Fruit fly (Drosophila melanogaster): Measurements from ENCODE around the gene GMF.

GMF gene

dm6 chr2L:16257227-16258071, 45.3 kb downstream of the GMF start, which contains the start of the genes PRL-1 and EndoGI (continued):
- TF ChIP-seq psq (GFP tag; optimal IDR thresholded peaks at IDR 0.05) (peak; percentile 36), CG32772 (GFP tag; IDR thresholded peaks at IDR 0.05) (peak; percentile 20; the same call in 1 of the 2 replicates), CG2202 (tag; optimal IDR thresholded peaks at IDR 0.05) (no peak), CG6683 (GFP tag; optimal IDR thresholded peaks at IDR 0.05) (peak; percentile 67), Sin3A (optimal IDR thresholded peaks at IDR 0.05) (peak; percentile 20), Chrac-16 (GFP tag; optimal IDR thresholded peaks at IDR 0.05) (peak; percentile 49), Dp (GFP tag; optimal IDR thresholded peaks at IDR 0.05) (peak; percentile 48), wek (GFP tag; optimal IDR thresholded peaks at IDR 0.05) (peak; percentile 54), HmgZ (tag; optimal IDR thresholded peaks at IDR 0.05) (peak; percentile 36), CG4820 (GFP tag; optimal IDR thresholded peaks at IDR 0.05) (peak; percentile 36), CG6689 (GFP tag; IDR thresholded peaks at IDR 0.05) (peak; percentile 83; the same call in 1 of the 2 replicates), schlank (tag; optimal IDR thresholded peaks at IDR 0.05) (no peak), CG18011 (GFP tag; optimal IDR thresholded peaks at IDR 0.05) (peak; percentile 90), B-H2 (GFP tag; optimal IDR thresholded peaks at IDR 0.05) (peak; percentile 81), danr (GFP tag; IDR thresholded peaks at IDR 0.05) (no peak), zen2 (GFP tag; IDR thresholded peaks at IDR 0.05; ENCODE audit: partially characterized antibody) (peak; percentile 95; the same call in 2 of the 3 replicates), CG3163 (GFP tag; optimal IDR thresholded peaks at IDR 0.05) (peak; percentile 31), fru (optimal IDR thresholded peaks at IDR 0.05) (no peak), unc-4 (GFP tag; IDR thresholded peaks at IDR 0.05; ENCODE audit: partially characterized antibody) (peak; percentile 98), kah (GFP tag; optimal IDR thresholded peaks at IDR 0.05) (peak; percentile 48), Rfx (GFP tag; IDR thresholded peaks at IDR 0.05) (peak; percentile 76), pita (GFP tag; optimal IDR thresholded peaks at IDR 0.05) (no peak), CG32532 (GFP tag; IDR thresholded peaks at IDR 0.05) (peak; percentile 91), lab (GFP tag; optimal IDR thresholded peaks at IDR 0.05) (no peak), CG13424 (tag; optimal IDR thresholded peaks at IDR 0.05) (peak; percentile 85), CG43689 (GFP tag; IDR thresholded peaks at IDR 0.05) (no peak), sna (GFP tag; IDR thresholded peaks at IDR 0.05; ENCODE audit: partially characterized antibody) (peak; percentile 97), CG8765 (GFP tag; IDR thresholded peaks at IDR 0.05) (peak; percentile 43; the same call in 1 of the 2 replicates), CG1647 (GFP tag; optimal IDR thresholded peaks at IDR 0.05) (peak; percentile 46), kay (GFP tag; optimal IDR thresholded peaks at IDR 0.05) (peak; percentile 74), Ets97D (GFP tag; optimal IDR thresholded peaks at IDR 0.05) (peak; percentile 62), stc (GFP tag; IDR thresholded peaks at IDR 0.05) (peak; percentile 84), CG13123 (GFP tag; optimal IDR thresholded peaks at IDR 0.05) (peak; percentile 32), HLH54F (GFP tag; optimal IDR thresholded peaks at IDR 0.05) (no peak), CrebB (tag; optimal IDR thresholded peaks at IDR 0.05) (peak; percentile 73), CG14050 (GFP tag; IDR thresholded peaks at IDR 0.05) (peak; percentile 43; the same call in 1 of the 3 replicates), trem (tag; optimal IDR thresholded peaks at IDR 0.05) (peak; percentile 79), Blimp-1 (GFP tag; optimal IDR thresholded peaks at IDR 0.05) (peak; percentile 76), Oaz (GFP tag; IDR thresholded peaks at IDR 0.05) (no peak), CG8944 (GFP tag; optimal IDR thresholded peaks at IDR 0.05) (no peak), CG10321 (GFP tag; IDR thresholded peaks at IDR 0.05) (peak; percentile 59; the same call in 1 of the 2 replicates), CG12236 (GFP tag; optimal IDR thresholded peaks at IDR 0.05) (no peak), ATbp (GFP tag; optimal IDR thresholded peaks at IDR 0.05) (peak; percentile 31), Dip3 (GFP tag; optimal IDR thresholded peaks at IDR 0.05) (peak; percentile 25), Hmr (GFP tag; optimal IDR thresholded peaks at IDR 0.05) (peak; percentile 84), NFAT (GFP tag; IDR thresholded peaks at IDR 0.05) (no peak; the same call in 1 of the 2 replicates), CG10462 (GFP tag; optimal IDR thresholded peaks at IDR 0.05) (peak; percentile 19), fd102C (GFP tag; optimal IDR thresholded peaks at IDR 0.05) (no peak), org-1 (GFP tag; optimal IDR thresholded peaks at IDR 0.05) (no peak)

All from whole organism, embryonic.